Worm (Caenorhabditis elegans) whole organism, L3 larva: Measurements from ENCODE around the gene npr-27.

ENCODE experiments used
- R02D3.7 ChIP-seq: fragments of 150-350 bp; optimal IDR thresholded peaks from 2 replicates; lab custom pipeline; 2014; ENCODE audit warnings: missing biosample characterization, missing genetic modification characterization
- ZK546.5 ChIP-seq: sonication (generic microtip); optimal IDR thresholded peaks from 2 replicates; lab custom pipeline; 2017; ENCODE audit warnings: missing biosample characterization, missing genetic modification characterization
- ama-1 ChIP-seq: fragments of 150-350 bp; optimal IDR thresholded peaks from 2 replicates; lab custom pipeline; 2018
- ceh-28 ChIP-seq: fragments of 150-350 bp; optimal IDR thresholded peaks from 2 replicates; lab custom pipeline; 2014; ENCODE audit warnings: missing biosample characterization, missing genetic modification reagents, missing genetic modification characterization
- ceh-82 ChIP-seq: fragments of 150-350 bp; optimal IDR thresholded peaks from 2 replicates; lab custom pipeline; 2014; ENCODE audit warnings: missing biosample characterization, missing genetic modification characterization
- ceh-9 ChIP-seq: sonication (generic microtip); optimal IDR thresholded peaks from 2 replicates; lab custom pipeline; 2018; ENCODE audit warnings: missing biosample characterization, missing genetic modification characterization
- egl-27 ChIP-seq: sonication (generic microtip); optimal IDR thresholded peaks from 4 replicates; lab custom pipeline; 2017; ENCODE audit warnings: missing biosample characterization, missing genetic modification reagents, missing genetic modification characterization
- egl-5 ChIP-seq: fragments of 150-350 bp; optimal IDR thresholded peaks from 2 replicates; lab custom pipeline; 2017; ENCODE audit warnings: missing biosample characterization, missing genetic modification reagents, missing genetic modification characterization, inconsistent platforms
- elt-2 ChIP-seq: sonication (generic microtip); optimal IDR thresholded peaks from 2 replicates; lab custom pipeline; 2016; ENCODE audit warnings: missing genetic modification reagents, mild to moderate bottlenecking, missing genetic modification characterization, missing compliant biosample characterization
- elt-3 ChIP-seq, 3 experiments: fragments of 150-350 bp in 1 of 3; sonication (generic microtip) in 2 of 3; optimal IDR thresholded peaks; 2 replicates in 2 of 3; 4 replicates in 1 of 3; lab custom pipeline; 2014 to 2017; ENCODE audit warnings: missing biosample characterization in 3 of 3, missing genetic modification characterization in 3 of 3
- eor-1 ChIP-seq, 2 experiments: fragments of 150-350 bp; optimal IDR thresholded peaks; 2 replicates each; lab custom pipeline; 2014 to 2018; ENCODE audit warnings: missing biosample characterization in 2 of 2, missing genetic modification characterization in 2 of 2
- fkh-10 ChIP-seq: sonication (generic microtip); optimal IDR thresholded peaks from 2 replicates; lab custom pipeline; 2017; ENCODE audit warnings: missing biosample characterization, missing genetic modification reagents, missing genetic modification characterization
- fkh-2 ChIP-seq: fragments of 150-350 bp; optimal IDR thresholded peaks from 2 replicates; lab custom pipeline; 2014; ENCODE audit warnings: missing biosample characterization, missing genetic modification reagents, missing genetic modification characterization
- fos-1 ChIP-seq: fragments of 150-350 bp; optimal IDR thresholded peaks from 2 replicates; lab custom pipeline; 2014; ENCODE audit warnings: missing biosample characterization, missing genetic modification characterization
- hmg-11 ChIP-seq: sonication (generic microtip); optimal IDR thresholded peaks from 2 replicates; lab custom pipeline; 2016; ENCODE audit warnings: missing genetic modification characterization, missing compliant biosample characterization
- jun-1 ChIP-seq: fragments of 150-350 bp; optimal IDR thresholded peaks from 2 replicates; lab custom pipeline; 2014; ENCODE audit warnings: missing biosample characterization, missing genetic modification reagents, missing genetic modification characterization
- lin-15B ChIP-seq: fragments of 150-350 bp; optimal IDR thresholded peaks from 2 replicates; lab custom pipeline; 2014; ENCODE audit warnings: missing biosample characterization, missing genetic modification characterization
- lin-39 ChIP-seq: fragments of 150-350 bp; optimal IDR thresholded peaks from 2 replicates; lab custom pipeline; 2018; ENCODE audit warnings: missing biosample characterization, missing genetic modification reagents, missing genetic modification characterization
- lsy-12 ChIP-seq: sonication (generic microtip); optimal IDR thresholded peaks from 2 replicates; lab custom pipeline; 2016; ENCODE audit warnings: mild to moderate bottlenecking, missing genetic modification characterization, missing compliant biosample characterization
- mdl-1 ChIP-seq: fragments of 150-350 bp; optimal IDR thresholded peaks from 2 replicates; lab custom pipeline; 2014; ENCODE audit warnings: missing biosample characterization, missing genetic modification characterization
- nfya-1 ChIP-seq: sonication (generic microtip); optimal IDR thresholded peaks from 2 replicates; lab custom pipeline; 2017; ENCODE audit warnings: missing genetic modification characterization, mild to moderate bottlenecking, missing compliant biosample characterization, antibody characterized with exemption, moderate library complexity; ENCODE audit not compliant: insufficient read depth
- nhr-12 ChIP-seq: fragments of 150-350 bp; optimal IDR thresholded peaks from 2 replicates; lab custom pipeline; 2014; ENCODE audit warnings: missing biosample characterization, missing genetic modification characterization
- nhr-23 ChIP-seq: fragments of 150-350 bp; optimal IDR thresholded peaks from 2 replicates; lab custom pipeline; 2014; ENCODE audit warnings: missing biosample characterization, missing genetic modification reagents, missing genetic modification characterization
- nhr-237 ChIP-seq: fragments of 150-350 bp; optimal IDR thresholded peaks from 2 replicates; lab custom pipeline; 2014; ENCODE audit warnings: missing biosample characterization, missing genetic modification characterization
- nhr-25 ChIP-seq: sonication (generic microtip); optimal IDR thresholded peaks from 2 replicates; lab custom pipeline; 2017; ENCODE audit warnings: missing biosample characterization, missing genetic modification characterization
- nhr-28 ChIP-seq: fragments of 150-350 bp; optimal IDR thresholded peaks from 2 replicates; lab custom pipeline; 2014; ENCODE audit warnings: missing biosample characterization, missing genetic modification characterization
- nhr-43 ChIP-seq: sonication (generic microtip); optimal IDR thresholded peaks from 2 replicates; lab custom pipeline; 2016; ENCODE audit warnings: mild to moderate bottlenecking, missing genetic modification characterization, missing compliant biosample characterization; ENCODE audit not compliant: poor library complexity, severe bottlenecking
- nhr-67 ChIP-seq: fragments of 150-350 bp; optimal IDR thresholded peaks from 2 replicates; lab custom pipeline; 2014; ENCODE audit warnings: missing biosample characterization, missing genetic modification characterization
- nhr-76 ChIP-seq: fragments of 150-350 bp; sonication (generic microtip); optimal IDR thresholded peaks from 5 replicates; lab custom pipeline; 2014; ENCODE audit warnings: missing biosample characterization, missing genetic modification characterization
- nhr-77 ChIP-seq: fragments of 150-350 bp; optimal IDR thresholded peaks from 2 replicates; lab custom pipeline; 2014; ENCODE audit warnings: missing biosample characterization, missing genetic modification characterization
- pha-4 ChIP-seq: fragments of 150-350 bp; optimal IDR thresholded peaks from 2 replicates; lab custom pipeline; 2014; ENCODE audit warnings: missing biosample characterization, missing genetic modification reagents, missing genetic modification characterization
- pqm-1 ChIP-seq: fragments of 150-350 bp; optimal IDR thresholded peaks from 2 replicates; lab custom pipeline; 2017; ENCODE audit warnings: missing biosample characterization, missing genetic modification characterization, inconsistent platforms
- sea-2 ChIP-seq: fragments of 150-350 bp; sonication (generic microtip); optimal IDR thresholded peaks from 4 replicates; lab custom pipeline; 2014; ENCODE audit warnings: missing biosample characterization, missing genetic modification reagents, missing genetic modification characterization
- skn-1 ChIP-seq: fragments of 150-350 bp; optimal IDR thresholded peaks from 2 replicates; lab custom pipeline; 2014; ENCODE audit warnings: missing biosample characterization, missing genetic modification characterization
- tbx-2 ChIP-seq: sonication (generic microtip); optimal IDR thresholded peaks from 2 replicates; lab custom pipeline; 2016; ENCODE audit warnings: mild to moderate bottlenecking, missing genetic modification characterization, missing compliant biosample characterization
- unc-62 ChIP-seq: fragments of 150-350 bp; sonication (generic microtip); optimal IDR thresholded peaks from 4 replicates; lab custom pipeline; 2014; ENCODE audit warnings: missing biosample characterization, missing genetic modification reagents, missing genetic modification characterization
- zag-1 ChIP-seq: fragments of 150-350 bp; optimal IDR thresholded peaks from 2 replicates; lab custom pipeline; 2014; ENCODE audit warnings: missing biosample characterization, missing genetic modification characterization
- ztf-11 ChIP-seq: fragments of 150-350 bp; optimal IDR thresholded peaks from 2 replicates; lab custom pipeline; 2014; ENCODE audit warnings: missing biosample characterization, missing genetic modification characterization

The npr-27 gene

DNA sequence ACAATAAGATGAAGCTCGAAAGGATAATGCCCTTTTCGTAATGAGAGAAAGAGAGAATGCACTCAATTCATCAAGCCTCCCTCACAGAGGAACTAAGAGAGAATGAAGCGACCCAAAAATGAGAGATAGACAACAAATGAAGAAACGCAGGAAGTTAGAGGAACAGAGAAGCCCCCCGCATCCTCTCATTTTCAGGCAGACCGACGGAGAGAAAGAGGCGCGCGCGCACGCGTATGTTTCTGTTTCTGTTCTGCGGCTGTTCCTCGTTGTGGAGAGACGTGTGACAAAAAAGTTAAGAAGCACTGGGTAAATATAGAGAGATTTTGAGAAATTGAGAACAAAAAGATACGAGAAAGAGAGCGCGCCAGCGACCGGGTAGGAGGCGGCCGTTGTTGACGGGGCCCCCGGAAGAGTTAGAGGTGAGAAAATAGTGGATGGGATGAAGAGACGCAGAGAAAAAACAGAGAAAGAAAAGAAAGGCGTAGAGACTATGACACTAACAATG, 14.6 kb downstream of the npr-27 start:
- TF ChIP-seq eor-1 (tag; optimal IDR thresholded peaks at IDR 0.05; lab: Kevin White, UChicago) (no peak), egl-5 (tag; lab: Kevin White, UChicago) (peak; percentile 47), zag-1 (peak; percentile 55), jun-1 (tag; lab: Kevin White, UChicago) (peak; percentile 62), nhr-23 (peak; percentile 90), lin-15B (tag; lab: Kevin White, UChicago) (peak; percentile 50), nhr-67 (no peak), mdl-1 (tag; lab: Kevin White, UChicago) (peak; percentile 79), nhr-25 (tag; lab: Kevin White, UChicago) (peak; percentile 8), fos-1 (no peak), pha-4 (tag; lab: Kevin White, UChicago) (peak; percentile 84), ceh-28 (tag; lab: Kevin White, UChicago) (peak; percentile 73), egl-27 (peak; percentile 10), tbx-2 (tag; lab: Kevin White, UChicago) (peak; percentile 80), lsy-12 (tag; lab: Kevin White, UChicago) (peak; percentile 75), unc-62 (GFP tag; lab: Kevin White, UChicago) (peak; percentile 34), nhr-12 (tag; lab: Kevin White, UChicago) (no peak), hmg-11 (peak; percentile 96), nfya-1 (tag; lab: Kevin White, UChicago) (peak; percentile 90), lin-39 (peak; percentile 90), skn-1 (tag; lab: Kevin White, UChicago) (peak; percentile 21), ama-1 (lab: Kevin White, UChicago) (no peak), ZK546.5 (no peak), pqm-1 (tag; lab: Kevin White, UChicago) (peak; percentile 51), fkh-10 (GFP tag; lab: Kevin White, UChicago) (peak; percentile 51), ceh-82 (peak; percentile 51), R02D3.7 (tag; lab: Kevin White, UChicago) (peak; percentile 43), elt-2 (tag; lab: Kevin White, UChicago) (peak; percentile 69), nhr-43 (peak; percentile 37)

DNA sequence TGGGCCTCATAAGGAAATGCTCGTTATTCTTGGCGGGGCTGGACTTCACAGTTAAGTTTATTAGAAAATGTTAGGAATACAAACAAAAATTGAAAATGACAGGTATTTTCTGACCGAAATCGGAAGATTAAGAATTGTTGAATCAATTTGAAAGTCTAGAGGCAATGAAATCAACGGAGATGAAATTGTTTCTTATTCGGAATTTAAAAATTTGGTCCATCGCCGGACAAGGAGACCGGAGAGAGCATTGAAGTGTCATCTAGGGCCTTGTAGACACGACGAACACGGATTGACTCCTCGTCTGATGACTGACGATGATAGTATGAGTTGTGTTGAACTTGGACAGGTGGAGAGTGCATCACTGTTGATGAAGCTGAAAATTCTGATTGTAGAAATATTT, 15.3 kb downstream of the npr-27 start:
- no peak for TF ChIP-seq pqm-1 (tag; lab: Kevin White, UChicago)
- no peak for TF ChIP-seq nhr-76
- TF ChIP-seq nhr-67, result no peak
- no peak for TF ChIP-seq jun-1 (tag; lab: Kevin White, UChicago)
- TF ChIP-seq nhr-43, result no peak
- TF ChIP-seq nhr-12 (tag; lab: Kevin White, UChicago), result no peak
- no peak for TF ChIP-seq elt-2 (tag; lab: Kevin White, UChicago)

DNA sequence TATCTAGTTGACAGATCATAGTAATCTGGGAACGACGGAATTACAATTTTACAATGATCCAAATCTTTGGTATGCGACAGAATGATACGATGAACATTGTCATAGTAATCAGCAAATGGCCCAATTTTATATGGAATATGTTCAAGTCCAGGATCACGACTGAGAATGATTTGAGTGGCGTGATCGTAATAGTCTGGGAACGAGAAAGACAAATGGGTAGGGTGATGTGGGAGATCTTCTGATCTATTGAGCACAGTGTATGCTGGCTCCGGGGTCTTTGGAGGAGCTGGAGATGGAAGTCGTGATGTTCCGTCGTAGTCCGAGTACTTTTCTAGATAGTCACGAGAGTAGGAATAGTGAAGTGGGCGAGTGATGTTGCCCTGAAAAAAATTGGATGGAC, 18.5 kb downstream of the npr-27 start:
- TF ChIP-seq egl-5 (tag; lab: Kevin White, UChicago) (no peak), fos-1 (no peak), ztf-11 (no peak), ceh-9 (tag; lab: Kevin White, UChicago) (no peak), nhr-77 (tag; lab: Kevin White, UChicago) (no peak), egl-27 (no peak)

DNA sequence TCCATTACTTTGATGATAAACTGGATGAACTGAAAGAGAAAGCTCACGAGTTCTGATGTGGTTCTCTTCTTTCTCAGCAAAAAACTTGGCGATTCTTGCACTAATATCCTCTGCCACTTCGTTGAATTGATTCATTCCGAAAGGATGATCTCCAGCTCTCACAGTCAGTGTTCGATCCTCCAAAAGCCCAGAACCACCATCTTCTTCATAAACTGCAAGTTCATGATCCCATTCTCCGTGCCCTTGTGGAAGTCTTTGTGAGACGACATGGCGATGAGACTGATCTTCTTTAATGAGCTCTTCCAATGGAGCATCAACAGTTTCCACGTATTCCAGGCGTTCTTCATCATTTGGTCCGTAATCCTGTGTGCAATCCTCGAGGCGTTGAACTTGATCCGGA, 19.5 kb downstream of the npr-27 start:
- TF ChIP-seq nhr-12 (tag; lab: Kevin White, UChicago) (no peak), sea-2 (no peak), lin-39 (no peak), fkh-2 (tag; lab: Kevin White, UChicago) (no peak), elt-2 (tag; lab: Kevin White, UChicago) (no peak), nhr-237 (no peak), nhr-76 (no peak), elt-3 (tag; optimal IDR thresholded peaks at IDR 0.05; lab: Kevin White, UChicago) (no peak), nhr-28 (tag; lab: Kevin White, UChicago) (no peak), egl-5 (tag; lab: Kevin White, UChicago) (no peak), nhr-43 (no peak), nhr-67 (no peak)
